Worm (Caenorhabditis elegans): ENCODE data around the gene nspc-17.

nspc-17 gene

DNA sequence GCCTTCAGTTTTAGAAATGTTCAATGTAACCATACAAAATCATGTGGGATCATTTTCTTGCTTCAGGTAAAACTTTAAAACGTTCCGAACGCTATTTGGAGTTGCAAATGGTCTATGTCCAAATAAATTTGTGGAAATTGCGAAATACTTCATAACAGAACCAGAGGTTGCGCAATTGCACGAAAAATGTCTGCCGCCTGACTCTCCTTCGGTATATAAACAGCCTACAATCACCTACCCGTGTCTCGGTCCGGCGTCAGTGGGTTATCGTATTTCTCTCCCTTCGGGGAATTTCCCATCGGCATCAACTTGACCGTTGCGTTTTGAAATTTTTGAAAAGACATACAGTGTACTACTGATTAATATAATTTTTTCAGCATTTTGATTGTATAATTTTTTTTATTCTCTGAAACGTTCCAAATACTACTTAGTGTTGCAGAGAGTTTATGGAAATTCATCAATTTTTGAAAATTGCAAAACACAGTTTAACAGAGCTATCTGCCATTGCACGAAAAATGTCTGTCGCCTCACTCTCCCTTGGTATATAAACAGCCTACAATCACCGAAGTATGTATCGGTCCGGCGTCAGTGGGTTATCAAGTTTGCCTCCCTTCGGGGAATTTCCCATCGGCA is 48.2 kb downstream of the nspc-17 start (continued):
- no peak for TF ChIP-seq F16B12.6 (tag; optimal IDR thresholded peaks at IDR 0.05)
- no peak for TF ChIP-seq unc-86 (tag; optimal IDR thresholded peaks at IDR 0.05)
- TF ChIP-seq aly-2 (tag; optimal IDR thresholded peaks at IDR 0.05), result no peak
- TF ChIP-seq fkh-8 (tag; optimal IDR thresholded peaks at IDR 0.05), result no peak
- no peak for TF ChIP-seq alr-1 (tag; optimal IDR thresholded peaks at IDR 0.05; ENCODE audit: borderline replicate concordance)
- no peak for TF ChIP-seq nhr-237 (tag; optimal IDR thresholded peaks at IDR 0.05)
- TF ChIP-seq lsy-2 (tag; optimal IDR thresholded peaks at IDR 0.05), result peak; percentile 6 to 53
- TF ChIP-seq C04F5.9 (tag; optimal IDR thresholded peaks at IDR 0.05), result no peak
- no peak for TF ChIP-seq xbp-1 (tag; optimal IDR thresholded peaks at IDR 0.05)
- TF ChIP-seq efl-1 (optimal IDR thresholded peaks at IDR 0.05), result peak in 1 of 2 experiments; percentile 19
- peak in 1 of 2 experiments; percentile 95 for TF ChIP-seq efl-1 (GFP tag; optimal IDR thresholded peaks at IDR 0.05 in 1 of 2)
- TF ChIP-seq mef-2 (tag; optimal IDR thresholded peaks at IDR 0.05), result no peak
- no peak for TF ChIP-seq nhr-11 (tag; optimal IDR thresholded peaks at IDR 0.05)
- TF ChIP-seq nhr-19 (GFP tag; conservative IDR thresholded peaks at IDR 0.05), result peak; percentile 71
- peak; percentile 54 for TF ChIP-seq swsn-7 (tag; optimal IDR thresholded peaks at IDR 0.05)
- peak; percentile 30 for TF ChIP-seq nhr-77 (tag; optimal IDR thresholded peaks at IDR 0.05)
- peak in 1 of 2 experiments; percentile 66 for TF ChIP-seq lin-35 (GFP tag; optimal IDR thresholded peaks at IDR 0.05)
- no peak for TF ChIP-seq C34B4.2 (tag; optimal IDR thresholded peaks at IDR 0.05)
- no peak for TF ChIP-seq lin-13 (GFP tag; optimal IDR thresholded peaks at IDR 0.05)
- TF ChIP-seq nhr-85 (tag), result peak; percentile 82
- TF ChIP-seq mab-9 (GFP tag; IDR thresholded peaks at IDR 0.05), result no peak
- TF ChIP-seq pqm-1 (tag; optimal IDR thresholded peaks at IDR 0.05), result no peak
- TF ChIP-seq rnt-1 (tag; optimal IDR thresholded peaks at IDR 0.05), result peak; percentile 24
- no peak for TF ChIP-seq vab-15 (tag; optimal IDR thresholded peaks at IDR 0.05)
- peak; percentile 65 for TF ChIP-seq C16A3.4 (tag; optimal IDR thresholded peaks at IDR 0.05)
- TF ChIP-seq ztf-11 (tag; optimal IDR thresholded peaks at IDR 0.05), result no peak
- TF ChIP-seq zag-1 (tag; optimal IDR thresholded peaks at IDR 0.05), result no peak
- TF ChIP-seq hpl-2 (GFP tag; optimal IDR thresholded peaks at IDR 0.05), result no peak
- no peak for TF ChIP-seq unc-98 (GFP tag; IDR thresholded peaks at IDR 0.05)
- no peak for TF ChIP-seq tlp-1 (tag; optimal IDR thresholded peaks at IDR 0.05)
- no peak for TF ChIP-seq unc-62 (GFP tag; optimal IDR thresholded peaks at IDR 0.05)
- TF ChIP-seq hlh-17 (GFP tag; optimal IDR thresholded peaks at IDR 0.05; ENCODE audit: borderline replicate concordance), result no peak
- TF ChIP-seq snu-23 (GFP tag; optimal IDR thresholded peaks at IDR 0.05), result peak; percentile 63
- TF ChIP-seq nhr-84 (tag; optimal IDR thresholded peaks at IDR 0.05), result no peak
- no peak for TF ChIP-seq lir-3 (tag; optimal IDR thresholded peaks at IDR 0.05; ENCODE audit: poor library complexity)
- TF ChIP-seq zip-4 (GFP tag; optimal IDR thresholded peaks at IDR 0.05), result peak; percentile 98
- TF ChIP-seq aha-1 (tag; optimal IDR thresholded peaks at IDR 0.05), result no peak
- peak; percentile 61 for TF ChIP-seq nhr-71 (tag; optimal IDR thresholded peaks at IDR 0.05)
- TF ChIP-seq pax-3 (tag; optimal IDR thresholded peaks at IDR 0.05), result no peak
- TF ChIP-seq fos-1 (tag; optimal IDR thresholded peaks at IDR 0.05), result no peak
- peak; percentile 83 for TF ChIP-seq skn-1 (tag; optimal IDR thresholded peaks at IDR 0.05)
- TF ChIP-seq ets-5 (GFP tag; IDR thresholded peaks at IDR 0.05), result no peak
- TF ChIP-seq unc-30 (tag; optimal IDR thresholded peaks at IDR 0.05), result no peak
- TF ChIP-seq mep-1 (tag; optimal IDR thresholded peaks at IDR 0.05), result no peak
- no peak for TF ChIP-seq ztf-4 (tag; optimal IDR thresholded peaks at IDR 0.05)
- TF ChIP-seq ama-1 (optimal IDR thresholded peaks at IDR 0.05), result no peak
- TF ChIP-seq elt-2 (tag; optimal IDR thresholded peaks at IDR 0.05), result peak; percentile 56
- no peak for TF ChIP-seq egl-13 (tag; optimal IDR thresholded peaks at IDR 0.05)
- no peak for TF ChIP-seq lin-14 (GFP tag; optimal IDR thresholded peaks at IDR 0.05)
- TF ChIP-seq sox-4 (tag; optimal IDR thresholded peaks at IDR 0.05), result no peak
- no peak for TF ChIP-seq pag-3 (tag; optimal IDR thresholded peaks at IDR 0.05; ENCODE audit: borderline replicate concordance, insufficient read depth)
- peak; percentile 7 for TF ChIP-seq unc-130 (tag; optimal IDR thresholded peaks at IDR 0.05)
- peak; percentile 51 for TF ChIP-seq jun-1 (tag; optimal IDR thresholded peaks at IDR 0.05)
- TF ChIP-seq snpc-4 (tag; optimal IDR thresholded peaks at IDR 0.05), result peak; percentile 98

Measured in whole organism, L1 larva.